Worm (Caenorhabditis elegans): Measurements from ENCODE around the gene T07D3.9.
"Not testable (repeated sequence)": the region's sequence is repeated elsewhere in the genome, so short reads cannot be mapped to it uniquely, and the experiment has no call there.

Gene T07D3.9

DNA sequence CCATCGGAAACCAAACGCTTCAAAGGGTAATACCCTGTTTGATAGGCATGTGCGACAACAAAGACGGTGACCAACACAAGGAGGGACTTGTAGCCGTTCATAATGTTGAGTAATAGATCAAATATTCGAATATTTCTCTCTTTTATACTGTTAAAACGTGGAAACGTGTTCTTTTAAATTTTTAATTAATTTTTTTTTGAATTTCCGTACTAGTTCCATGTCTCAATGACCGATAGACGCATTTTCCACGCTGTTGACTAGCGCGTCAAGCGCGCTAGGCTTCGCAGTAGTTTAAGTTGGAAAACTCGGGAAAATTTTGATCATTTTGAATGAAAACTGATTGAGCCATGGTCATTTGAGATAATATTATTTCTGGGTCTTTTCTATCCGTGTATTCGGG is 33.9 kb downstream of the T07D3.9 start, which contains the start of gene Y46B2A.3:
Gene Y46B2A.3, minus strand, starts transcription at position 101 of the 400 bp plus-strand sequence.
- TF ChIP-seq med-1 (GFP tag; optimal IDR thresholded peaks at IDR 0.05; ENCODE audit: insufficient read depth) (no peak), ztf-29 (GFP tag; IDR thresholded peaks at IDR 0.05) (no peak), ref-1 (GFP tag; conservative IDR thresholded peaks at IDR 0.05) (no peak), ztf-23 (GFP tag; IDR thresholded peaks at IDR 0.05) (no peak), tab-1 (GFP tag; IDR thresholded peaks at IDR 0.05) (no peak), cog-1 (tag; optimal IDR thresholded peaks at IDR 0.05) (no peak), flt-1 (GFP tag; IDR thresholded peaks at IDR 0.05) (no peak), klf-2 (GFP tag; conservative IDR thresholded peaks at IDR 0.05) (no peak), T22C8.4 (GFP tag; IDR thresholded peaks at IDR 0.05) (no peak)

DNA sequence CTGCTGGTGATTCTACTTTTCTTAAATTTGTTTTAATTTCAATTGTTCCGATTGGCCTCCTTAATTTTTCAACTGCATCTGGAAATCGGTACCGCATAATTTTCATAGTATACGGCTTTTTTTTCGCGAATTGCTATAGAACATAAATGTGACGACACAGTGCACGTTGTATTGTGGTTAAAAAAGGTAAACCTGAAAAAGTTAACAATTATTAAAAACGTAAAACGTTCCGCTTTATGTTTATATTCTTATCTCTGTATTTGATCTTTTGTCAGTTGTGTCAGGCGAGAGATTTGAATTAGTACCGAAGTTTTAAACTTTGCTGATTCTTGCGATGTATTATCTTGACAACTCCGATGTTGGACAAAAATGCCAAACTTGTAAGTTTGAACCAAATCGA is 39.1 kb downstream of the T07D3.9 start, which contains the start of gene Y46B2A.4:
Gene Y46B2A.4, plus strand, starts transcription at position 301 of the 400 bp plus-strand sequence.
- TF ChIP-seq cog-1 (tag; optimal IDR thresholded peaks at IDR 0.05), result no peak
- TF ChIP-seq klf-2 (GFP tag; conservative IDR thresholded peaks at IDR 0.05), result no peak
- no peak for TF ChIP-seq ztf-23 (GFP tag; IDR thresholded peaks at IDR 0.05)
- TF ChIP-seq ztf-29 (GFP tag; IDR thresholded peaks at IDR 0.05), result no peak
- TF ChIP-seq T22C8.4 (GFP tag; IDR thresholded peaks at IDR 0.05), result no peak
- no peak for TF ChIP-seq flt-1 (GFP tag; IDR thresholded peaks at IDR 0.05)
- no peak for TF ChIP-seq tab-1 (GFP tag; IDR thresholded peaks at IDR 0.05)
- no peak for TF ChIP-seq ref-1 (GFP tag; conservative IDR thresholded peaks at IDR 0.05)
- no peak for TF ChIP-seq med-1 (GFP tag; optimal IDR thresholded peaks at IDR 0.05; ENCODE audit: insufficient read depth)

DNA sequence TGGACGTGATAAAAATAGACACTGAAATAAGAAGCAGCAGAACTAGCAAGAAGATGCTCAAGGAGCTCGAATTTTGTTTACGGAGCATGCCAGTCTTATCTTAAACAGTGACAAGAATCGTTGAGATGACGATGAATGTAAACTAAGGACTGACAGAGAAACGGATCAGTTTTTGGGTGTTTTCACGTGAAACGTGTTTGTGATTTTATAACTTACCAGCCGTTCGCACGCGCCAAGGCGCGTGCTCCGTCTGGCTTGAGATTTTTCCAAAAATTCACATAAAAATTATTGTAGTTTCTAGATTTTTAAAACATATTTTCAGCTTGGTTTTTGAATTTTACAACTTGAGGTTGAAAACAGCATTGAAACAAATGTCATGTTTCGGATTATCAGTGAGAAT is 50.1 kb downstream of the T07D3.9 start, which contains the start of gene F28A10.5:
Gene F28A10.5, minus strand, starts transcription at position 101 of the 400 bp plus-strand sequence.
- TF ChIP-seq klf-2 (GFP tag; conservative IDR thresholded peaks at IDR 0.05); med-1 (GFP tag; optimal IDR thresholded peaks at IDR 0.05; ENCODE audit: insufficient read depth); ztf-23 (GFP tag; IDR thresholded peaks at IDR 0.05): not testable (repeated sequence)

DNA sequence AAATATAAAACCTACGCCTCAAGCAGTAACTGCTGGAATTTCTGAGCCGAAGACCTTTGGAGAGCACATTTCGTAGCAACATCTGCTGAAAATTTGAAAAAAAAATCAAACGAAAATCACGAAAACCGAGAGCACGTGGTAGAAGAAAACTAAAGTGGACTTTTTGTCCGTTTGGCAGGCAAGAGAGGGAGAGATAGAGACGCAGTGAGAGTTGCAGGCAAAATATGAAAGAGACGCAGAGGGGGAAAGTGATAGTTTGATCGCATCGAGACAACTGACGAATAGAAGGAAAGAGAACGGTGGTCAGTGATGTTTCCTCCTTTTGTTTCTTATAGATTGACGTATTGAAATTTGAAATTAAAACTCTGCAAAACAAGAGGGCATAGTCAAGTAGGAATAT is 52.2 kb downstream of the T07D3.9 start, which contains the start of the genes acdh-9 and F28A10.13:
Gene acdh-9, minus strand, starts transcription at position 85 of the 400 bp plus-strand sequence.
Gene F28A10.13, plus strand, starts transcription at position 294 of the 400 bp plus-strand sequence.
- TF ChIP-seq med-1 (GFP tag; optimal IDR thresholded peaks at IDR 0.05; ENCODE audit: insufficient read depth) (no peak), ref-1 (GFP tag; conservative IDR thresholded peaks at IDR 0.05) (no peak), T22C8.4 (GFP tag; IDR thresholded peaks at IDR 0.05) (no peak), ztf-23 (GFP tag; IDR thresholded peaks at IDR 0.05) (no peak), tab-1 (GFP tag; IDR thresholded peaks at IDR 0.05) (no peak), klf-2 (GFP tag; conservative IDR thresholded peaks at IDR 0.05) (no peak), flt-1 (GFP tag; IDR thresholded peaks at IDR 0.05) (no peak), ztf-29 (GFP tag; IDR thresholded peaks at IDR 0.05) (no peak), cog-1 (tag; optimal IDR thresholded peaks at IDR 0.05) (no peak)
